Fruit fly (Drosophila melanogaster): Measurements from ENCODE around the gene SmB.
A peak's percentile ranks its signal among the peaks of the same experiment; 100 is the strongest.

The SmB gene

DNA sequence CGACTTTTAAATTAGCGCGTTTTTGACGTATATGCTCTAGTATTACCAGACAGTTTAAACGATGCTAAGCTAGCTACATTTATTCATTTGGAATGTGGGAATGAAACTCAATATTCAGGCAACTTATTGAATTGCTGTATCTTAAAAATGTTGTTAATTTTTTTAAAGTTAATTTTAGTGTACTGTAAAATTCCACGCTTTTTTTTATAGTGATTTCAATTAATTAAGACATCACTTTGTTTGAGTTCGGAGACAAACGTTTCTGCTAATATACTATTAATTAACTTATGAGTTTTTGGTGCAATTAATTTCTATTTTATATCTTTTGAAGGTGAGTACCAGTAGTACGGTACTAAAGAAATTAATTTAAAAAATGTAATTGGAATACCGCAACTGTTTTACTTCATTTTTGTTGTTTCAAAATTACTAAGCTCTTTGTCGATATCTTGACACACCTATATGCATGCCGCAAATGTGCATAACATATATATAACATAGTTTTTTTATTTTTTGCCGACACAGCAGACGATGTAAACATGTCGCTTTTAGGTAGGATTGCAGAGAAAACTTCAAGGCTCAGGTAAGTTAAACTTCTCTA, 40.1 kb downstream of the SmB start, which contains the start of the genes Cdk1 and mRpS7 (continued):
- TF ChIP-seq Deaf1 (tag; optimal IDR thresholded peaks at IDR 0.05), result peak; percentile 39
- TF ChIP-seq CG10654 (GFP tag; optimal IDR thresholded peaks at IDR 0.05), result peak; percentile 46
- TF ChIP-seq CG16863 (GFP tag; optimal IDR thresholded peaks at IDR 0.05), result peak; percentile 71
- no peak for TF ChIP-seq Optix (GFP tag; IDR thresholded peaks at IDR 0.05)
- peak; percentile 75 for TF ChIP-seq CG18599 (GFP tag; optimal IDR thresholded peaks at IDR 0.05)
- peak; percentile 70 for TF ChIP-seq Rfx (GFP tag; IDR thresholded peaks at IDR 0.05)
- no peak for TF ChIP-seq sna (GFP tag; IDR thresholded peaks at IDR 0.05; ENCODE audit: partially characterized antibody)
- TF ChIP-seq fd64A (GFP tag; optimal IDR thresholded peaks at IDR 0.05), result no peak
- TF ChIP-seq chif (GFP tag; optimal IDR thresholded peaks at IDR 0.05), result peak; percentile 17 to 53
- TF ChIP-seq kni (GFP tag; optimal IDR thresholded peaks at IDR 0.05), result no peak
- TF ChIP-seq nom (GFP tag; optimal IDR thresholded peaks at IDR 0.05), result no peak
- TF ChIP-seq CG10366 (GFP tag; IDR thresholded peaks at IDR 0.05), result peak; percentile 69; the same call in 1 of the 2 replicates
- TF ChIP-seq CG12942 (GFP tag; optimal IDR thresholded peaks at IDR 0.05), result peak; percentile 62
- peak; percentile 68 for TF ChIP-seq CG17385 (GFP tag; optimal IDR thresholded peaks at IDR 0.05)
- no peak for TF ChIP-seq sima (GFP tag; optimal IDR thresholded peaks at IDR 0.05)
- no peak for TF ChIP-seq Dip2 (GFP tag; IDR thresholded peaks at IDR 0.05)
- TF ChIP-seq mam (GFP tag; optimal IDR thresholded peaks at IDR 0.05), result peak; percentile 56
- peak; percentile 42 for TF ChIP-seq CG8089 (GFP tag; optimal IDR thresholded peaks at IDR 0.05)
- peak; percentile 54 for TF ChIP-seq CG13296 (GFP tag; optimal IDR thresholded peaks at IDR 0.05)
- TF ChIP-seq Oaz (GFP tag; IDR thresholded peaks at IDR 0.05), result peak; percentile 45
- TF ChIP-seq NFAT (GFP tag; IDR thresholded peaks at IDR 0.05), result no peak
- peak; percentile 52 for TF ChIP-seq caup (GFP tag; optimal IDR thresholded peaks at IDR 0.05; ENCODE audit: severe bottlenecking)
- TF ChIP-seq CG32767 (GFP tag; IDR thresholded peaks at IDR 0.05), result peak; percentile 61; the same call in 1 of the 2 replicates
- peak in 1 of 3 experiments; percentile 72 for TF ChIP-seq lola (GFP tag; optimal IDR thresholded peaks at IDR 0.05)
- no peak for TF ChIP-seq rib (GFP tag; IDR thresholded peaks at IDR 0.05)
- TF ChIP-seq sob (GFP tag; IDR thresholded peaks at IDR 0.05), result peak; percentile 54; the same call in 1 of the 2 replicates
- peak; percentile 67 for TF ChIP-seq az2 (GFP tag; optimal IDR thresholded peaks at IDR 0.05)
- TF ChIP-seq CG17361 (GFP tag; IDR thresholded peaks at IDR 0.05), result peak; percentile 92
- TF ChIP-seq pb (GFP tag; optimal IDR thresholded peaks at IDR 0.05), result no peak
- no peak for TF ChIP-seq cad (GFP tag; optimal IDR thresholded peaks at IDR 0.05)
- TF ChIP-seq al (GFP tag; IDR thresholded peaks at IDR 0.05), result peak; percentile 54
- TF ChIP-seq Drgx (GFP tag; IDR thresholded peaks at IDR 0.05), result peak; percentile 53; the same call in 1 of the 2 replicates
- TF ChIP-seq CG10979 (tag; optimal IDR thresholded peaks at IDR 0.05), result peak; percentile 70
- TF ChIP-seq otp (GFP tag; IDR thresholded peaks at IDR 0.05), result 0 out of 3 replicates have a peak, but pooled peaks have one; percentile 41
- TF ChIP-seq CG32772 (GFP tag; IDR thresholded peaks at IDR 0.05), result peak; percentile 72
- no peak for TF ChIP-seq her (GFP tag; optimal IDR thresholded peaks at IDR 0.05)

DNA sequence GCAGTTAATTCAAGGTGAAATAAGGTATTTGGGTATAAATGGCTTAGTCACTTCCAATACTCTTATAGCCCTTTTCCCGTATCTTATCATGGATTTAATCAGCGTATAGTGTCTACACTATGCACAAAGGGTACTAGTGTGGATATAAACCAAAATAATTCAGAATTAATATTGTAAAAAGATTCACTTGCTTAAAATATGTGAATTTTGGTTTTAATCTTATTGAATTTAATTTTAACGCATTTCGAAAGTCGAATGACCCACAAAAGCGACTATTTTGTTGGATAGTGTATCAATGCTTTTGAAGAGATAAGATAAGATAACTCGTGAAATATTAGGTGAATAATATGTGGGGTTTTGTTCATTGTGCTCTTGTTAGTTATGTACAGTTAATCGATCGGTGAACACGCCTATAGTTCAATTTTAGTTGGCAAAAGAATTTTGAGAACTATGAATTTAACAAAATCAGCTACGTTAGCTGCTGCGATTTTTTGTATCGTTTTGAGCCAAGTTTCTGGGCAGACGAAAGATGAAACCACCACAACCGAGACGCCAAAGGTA, 44.5 kb downstream of the SmB start, which contains the start of gene CG5096:
CG5096 (plus strand) TSS at position 374 of the 561 bp plus-strand sequence.
- TF ChIP-seq Sry-β (GFP tag; optimal IDR thresholded peaks at IDR 0.05), result peak; percentile 22
- peak; percentile 85 for TF ChIP-seq CG15514 (GFP tag; optimal IDR thresholded peaks at IDR 0.05)
- no peak for TF ChIP-seq BEAF-32 (GFP tag; optimal IDR thresholded peaks at IDR 0.05)
- peak; percentile 26 for TF ChIP-seq MESR4 (GFP tag; optimal IDR thresholded peaks at IDR 0.05)
- TF ChIP-seq crp (GFP tag; optimal IDR thresholded peaks at IDR 0.05), result peak in 1 of 2 experiments; percentile 37
- peak; percentile 52 for TF ChIP-seq CG30431 (GFP tag; optimal IDR thresholded peaks at IDR 0.05)
- no peak for TF ChIP-seq CG11560 (tag; IDR thresholded peaks at IDR 0.05)
- TF ChIP-seq Hey (tag; optimal IDR thresholded peaks at IDR 0.05), result no peak
- TF ChIP-seq Abd-B (GFP tag; optimal IDR thresholded peaks at IDR 0.05), result no peak
- no peak for TF ChIP-seq TFAM (GFP tag; optimal IDR thresholded peaks at IDR 0.05)
- TF ChIP-seq CG10654 (GFP tag; optimal IDR thresholded peaks at IDR 0.05), result peak; percentile 67
- TF ChIP-seq Taf1 (GFP tag; IDR thresholded peaks at IDR 0.05), result peak; percentile 82
- peak; percentile 51 for TF ChIP-seq Dad (GFP tag; optimal IDR thresholded peaks at IDR 0.05)
- TF ChIP-seq amos (GFP tag; IDR thresholded peaks at IDR 0.05; ENCODE audit: partially characterized antibody), result no peak
- TF ChIP-seq Xrp1 (GFP tag; IDR thresholded peaks at IDR 0.05), result peak; percentile 89
- TF ChIP-seq HmgD (GFP tag; optimal IDR thresholded peaks at IDR 0.05), result no peak
